Fruit fly (Drosophila melanogaster): Measurements from ENCODE around the gene RpS21.

DNA sequence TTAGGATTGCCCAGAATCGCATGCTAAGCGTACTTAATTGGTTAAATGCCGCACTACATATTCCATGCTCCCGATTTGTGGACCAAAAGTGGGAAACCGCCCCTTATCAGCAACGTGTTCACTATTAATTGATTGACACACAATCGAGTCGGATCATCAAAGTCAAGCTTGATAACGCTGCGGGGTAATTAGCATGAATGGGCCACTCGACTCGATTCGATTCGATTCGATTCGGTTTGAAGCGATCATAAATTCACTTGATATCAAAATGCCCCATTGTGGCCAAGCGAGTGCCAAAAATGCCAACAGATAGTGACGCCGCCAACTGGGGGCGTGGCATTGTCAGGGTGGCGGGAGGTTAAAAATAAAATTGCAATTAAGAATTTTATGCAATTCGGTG lies 48.3 kb upstream of the RpS21 start:
- TF ChIP-seq CG6854 (GFP tag; optimal IDR thresholded peaks at IDR 0.05) (no peak), fd85E (GFP tag; optimal IDR thresholded peaks at IDR 0.05) (no peak), CG7368 (GFP tag; optimal IDR thresholded peaks at IDR 0.05) (no peak), CG11902 (GFP tag; optimal IDR thresholded peaks at IDR 0.05) (no peak), CG4318 (GFP tag; optimal IDR thresholded peaks at IDR 0.05) (no peak), Ets21C (GFP tag; optimal IDR thresholded peaks at IDR 0.05) (no peak), Blimp-1 (GFP tag; optimal IDR thresholded peaks at IDR 0.05) (no peak), CG3919 (GFP tag; optimal IDR thresholded peaks at IDR 0.05) (no peak), pdm3 (GFP tag; optimal IDR thresholded peaks at IDR 0.05) (no peak), Eip78C (GFP tag) (peak; percentile 17), Lpt (GFP tag; optimal IDR thresholded peaks at IDR 0.05) (no peak), dac (GFP tag; optimal IDR thresholded peaks at IDR 0.05) (no peak), OdsH (GFP tag; optimal IDR thresholded peaks at IDR 0.05) (no peak), CG16779 (tag; optimal IDR thresholded peaks at IDR 0.05) (no peak)

All from whole organism, prepupa.